Fruit fly (Drosophila melanogaster): ENCODE results near the gene robo2.

DNA sequence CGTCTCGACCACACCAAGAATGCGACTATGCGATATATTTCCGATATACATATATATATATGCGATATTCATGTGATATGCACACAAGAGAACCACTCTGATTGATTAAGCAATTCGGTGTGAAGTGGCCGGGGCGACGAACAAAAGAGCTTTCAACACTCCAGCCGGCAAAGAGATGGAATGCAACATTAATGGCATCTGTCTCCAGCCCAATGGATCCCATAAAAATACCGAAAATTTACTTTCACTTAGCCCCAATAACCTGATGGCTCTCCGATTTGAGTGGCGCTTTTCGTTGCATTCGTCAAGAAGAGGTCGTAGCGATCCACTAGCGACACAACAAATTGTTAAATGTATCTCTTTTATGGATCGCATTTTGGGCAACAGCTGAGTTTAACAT is 26.5 kb upstream of the robo2 start:
- TF ChIP-seq CG7101 (tag; optimal IDR thresholded peaks at IDR 0.05): no peak
- TF ChIP-seq CG5204 (GFP tag; optimal IDR thresholded peaks at IDR 0.05): no peak
- TF ChIP-seq Clk (GFP tag; optimal IDR thresholded peaks at IDR 0.05): no peak

Measured in whole organism, adult.